Worm (Caenorhabditis elegans): ENCODE results near the gene K09E2.2.

Gene K09E2.2

DNA sequence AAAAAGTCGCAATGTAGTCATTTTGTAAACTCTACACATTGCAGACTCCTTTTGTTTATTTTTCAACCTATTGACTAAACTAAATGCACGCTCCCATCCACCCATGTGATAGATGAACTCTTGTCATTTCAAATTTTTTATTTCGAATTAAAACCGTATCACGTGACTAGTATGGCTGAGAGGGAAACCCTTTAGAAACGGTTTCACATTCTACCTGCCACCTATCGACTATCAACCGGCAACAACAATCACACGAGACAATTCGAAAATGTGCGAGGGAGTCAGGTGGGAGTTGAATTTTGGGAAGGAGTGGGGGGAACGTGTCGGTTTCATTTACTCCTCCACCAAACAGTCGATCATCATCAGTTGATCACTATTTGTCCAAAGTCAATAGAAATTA lies 1.7 kb downstream of the K09E2.2 start:
- TF ChIP-seq dao-5 (tag; optimal IDR thresholded peaks at IDR 0.05), result no peak
- peak; percentile 22 for TF ChIP-seq W03F9.2 (tag; optimal IDR thresholded peaks at IDR 0.05)

DNA sequence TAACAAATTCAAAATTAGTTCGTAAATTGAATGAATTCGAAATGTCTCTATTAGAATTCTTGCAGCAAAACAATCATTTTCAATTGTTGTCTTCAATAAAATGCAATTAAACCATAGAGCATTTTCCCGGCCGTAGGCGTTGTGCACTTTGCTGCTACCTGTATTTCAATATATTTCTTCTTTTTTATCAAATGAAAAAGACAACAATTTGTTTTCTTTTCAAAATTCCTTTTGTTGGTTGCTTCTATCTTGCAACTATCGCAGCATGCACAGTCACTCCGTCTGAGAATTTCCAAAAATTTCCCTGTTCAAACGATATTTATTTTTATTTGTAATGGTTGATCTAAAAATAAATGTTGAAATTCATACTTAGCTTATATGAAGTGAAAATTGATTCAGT lies 2.3 kb downstream of the K09E2.2 start:
- TF ChIP-seq him-1 (tag; optimal IDR thresholded peaks at IDR 0.05) (no peak), W03F9.2 (tag; optimal IDR thresholded peaks at IDR 0.05) (no peak), dao-5 (tag; optimal IDR thresholded peaks at IDR 0.05) (no peak)

DNA sequence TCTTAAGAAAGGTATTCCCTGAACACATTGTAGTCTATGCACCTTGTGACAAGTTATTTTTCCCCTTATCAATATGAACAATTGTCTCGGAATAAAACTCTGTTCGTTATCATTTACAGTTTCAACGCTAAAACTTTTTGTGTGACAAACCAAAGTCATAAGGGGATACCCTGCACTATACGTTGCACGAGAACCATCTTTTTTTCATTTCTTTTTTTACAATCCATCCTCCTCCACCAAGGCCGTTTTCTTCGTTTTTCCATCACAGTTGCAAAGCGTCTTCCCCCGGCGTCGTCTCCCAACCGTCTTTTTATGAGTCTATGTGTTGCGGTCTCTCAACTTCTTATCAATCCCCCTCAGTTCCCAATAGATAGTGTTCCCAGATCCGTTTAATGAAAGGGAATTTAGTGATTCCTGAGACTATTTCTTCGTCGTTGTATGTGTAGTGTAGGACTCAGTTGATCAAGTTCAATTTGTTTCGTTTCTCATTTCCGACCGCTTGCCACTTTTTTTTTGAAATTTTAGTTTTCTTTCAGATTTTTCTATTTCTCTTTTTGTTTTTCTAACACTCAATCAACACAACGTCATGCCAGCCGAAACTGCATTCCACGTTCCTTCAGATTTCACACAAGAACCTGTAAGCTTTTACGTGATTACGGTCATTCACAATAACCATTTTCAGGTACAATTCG lies 3.4 kb downstream of the K09E2.2 start:
- TF ChIP-seq W03F9.2 (tag; optimal IDR thresholded peaks at IDR 0.05) (no peak), him-1 (tag; optimal IDR thresholded peaks at IDR 0.05) (no peak), dao-5 (tag; optimal IDR thresholded peaks at IDR 0.05) (no peak)

DNA sequence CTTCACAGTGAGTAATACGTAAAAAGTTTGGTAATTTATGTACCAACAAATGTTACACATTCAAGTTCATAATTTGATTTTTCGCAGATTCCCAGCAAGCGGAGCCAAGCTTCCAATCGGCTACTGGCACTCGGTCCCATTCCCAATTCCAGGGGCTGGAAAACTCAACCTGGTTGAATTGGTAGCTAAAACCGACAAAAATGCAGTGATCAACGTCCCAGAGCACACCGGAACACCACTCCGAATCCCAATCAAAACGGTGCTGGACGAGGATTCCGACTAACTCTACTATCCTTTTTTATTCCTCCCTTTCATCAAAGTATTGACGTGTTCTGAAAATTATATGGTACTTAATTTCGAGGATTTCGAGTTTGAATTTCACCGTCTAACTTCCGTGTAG lies 4.5 kb downstream of the K09E2.2 start:
- no peak for TF ChIP-seq him-1 (tag; optimal IDR thresholded peaks at IDR 0.05)
- no peak for TF ChIP-seq W03F9.2 (tag; optimal IDR thresholded peaks at IDR 0.05)
- TF ChIP-seq dao-5 (tag; optimal IDR thresholded peaks at IDR 0.05), result no peak

DNA sequence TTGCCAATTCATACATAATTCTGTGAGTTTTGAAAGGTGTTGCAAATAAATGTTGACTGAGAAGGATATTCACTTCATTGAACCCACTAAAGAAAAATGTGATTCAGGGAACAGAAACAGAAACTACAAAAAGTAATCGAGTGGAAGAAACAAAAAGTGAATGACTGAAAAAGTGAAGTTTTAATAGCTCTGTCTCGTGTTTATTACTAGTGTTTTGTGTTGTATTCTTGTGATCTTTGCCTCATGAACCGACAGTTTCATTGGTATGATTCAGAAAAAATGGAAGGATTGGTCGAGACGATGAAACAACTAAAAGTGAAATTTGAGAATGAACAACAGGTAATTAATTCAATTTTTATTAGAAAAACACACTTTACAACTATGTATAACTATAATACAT lies 5.0 kb downstream of the K09E2.2 start:
- TF ChIP-seq W03F9.2 (tag; optimal IDR thresholded peaks at IDR 0.05) (no peak), him-1 (tag; optimal IDR thresholded peaks at IDR 0.05) (no peak), dao-5 (tag; optimal IDR thresholded peaks at IDR 0.05) (no peak)

DNA sequence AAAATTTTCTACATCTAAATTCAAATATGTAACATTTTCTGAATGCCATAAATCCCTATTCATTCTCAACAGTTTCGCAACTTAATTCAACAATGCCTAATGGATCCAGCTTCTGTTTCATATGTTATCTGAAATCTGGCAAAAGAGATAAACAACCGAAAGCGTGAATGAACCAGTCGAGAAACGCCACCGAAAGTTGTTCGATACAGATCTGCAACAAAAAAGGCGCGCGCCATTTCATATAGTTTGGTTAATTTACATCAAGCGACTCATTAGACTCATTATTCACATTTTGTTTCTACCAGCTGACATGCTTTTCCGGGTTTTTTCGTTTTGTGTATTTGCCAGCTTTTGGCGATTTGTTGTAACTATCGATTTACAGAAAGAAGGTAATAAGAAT lies 8.7 kb downstream of the K09E2.2 start, which contains the start of gene K09E2.1:
Gene K09E2.1, plus strand, starts transcription at position 301 of the 400 bp plus-strand sequence.
- TF ChIP-seq W03F9.2 (tag; optimal IDR thresholded peaks at IDR 0.05) (no peak), him-1 (tag; optimal IDR thresholded peaks at IDR 0.05) (no peak), dao-5 (tag; optimal IDR thresholded peaks at IDR 0.05) (no peak)

DNA sequence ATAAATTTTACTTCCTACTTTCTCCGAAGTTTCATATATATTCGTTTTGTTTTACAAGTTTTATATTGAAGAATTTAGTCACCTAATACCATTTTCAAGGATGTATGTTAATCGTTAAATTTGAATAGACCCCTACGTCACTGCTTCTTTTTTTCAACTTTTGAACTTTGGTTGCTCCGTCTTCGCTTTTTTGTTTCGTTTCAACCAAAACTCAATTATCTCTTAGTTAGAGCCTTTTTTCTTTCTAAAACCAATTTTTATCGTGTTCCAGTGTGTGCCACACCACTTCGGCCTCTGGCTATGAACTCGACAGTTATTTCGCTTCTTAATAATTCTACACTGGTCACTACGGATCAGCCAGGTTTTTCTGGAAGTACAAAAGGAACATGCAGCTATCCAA lies 24.7 kb downstream of the K09E2.2 start, which contains the start of gene frpr-8:
Gene frpr-8, plus strand, starts transcription at position 301 of the 400 bp plus-strand sequence.
- TF ChIP-seq W03F9.2 (tag; optimal IDR thresholded peaks at IDR 0.05) (no peak), dao-5 (tag; optimal IDR thresholded peaks at IDR 0.05) (no peak), him-1 (tag; optimal IDR thresholded peaks at IDR 0.05) (no peak)

DNA sequence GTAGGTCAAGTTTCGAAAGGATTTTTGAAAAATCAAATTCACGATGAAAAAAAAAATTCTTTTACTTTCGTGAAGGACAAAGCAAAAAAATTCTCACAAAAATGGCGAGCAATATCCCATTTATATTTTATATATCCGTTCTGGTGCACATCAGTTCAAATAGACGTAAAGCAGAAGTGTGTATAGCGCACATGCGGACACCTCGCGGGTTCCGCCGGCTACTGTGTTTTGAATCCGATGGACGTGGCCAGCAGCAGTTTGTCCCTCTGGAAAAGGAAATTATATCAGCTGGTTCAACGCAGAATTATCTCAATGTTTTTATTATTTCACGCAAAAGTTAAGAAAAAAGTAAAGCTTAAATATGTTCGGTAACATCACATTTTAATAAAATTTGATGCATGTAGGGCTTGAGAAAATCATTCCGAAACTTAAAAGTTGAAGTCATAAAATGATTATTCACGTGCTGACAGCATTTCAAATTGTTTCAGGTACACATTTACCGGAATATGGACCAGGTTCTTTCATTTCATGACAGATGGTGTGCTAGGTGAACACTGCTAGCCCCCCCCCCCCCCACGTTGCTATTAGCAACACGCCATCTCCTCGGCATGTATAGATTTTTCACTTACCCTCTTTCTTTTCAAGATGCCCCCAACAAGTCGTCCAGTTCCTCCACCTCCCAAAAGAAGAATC lies 30.9 kb downstream of the K09E2.2 start, which contains the start of gene jbts-14:
Gene jbts-14, plus strand, starts transcription at position 643 of the 693 bp plus-strand sequence.
- TF ChIP-seq W03F9.2 (tag; optimal IDR thresholded peaks at IDR 0.05) (no peak), him-1 (tag; optimal IDR thresholded peaks at IDR 0.05) (no peak), dao-5 (tag; optimal IDR thresholded peaks at IDR 0.05) (no peak)

DNA sequence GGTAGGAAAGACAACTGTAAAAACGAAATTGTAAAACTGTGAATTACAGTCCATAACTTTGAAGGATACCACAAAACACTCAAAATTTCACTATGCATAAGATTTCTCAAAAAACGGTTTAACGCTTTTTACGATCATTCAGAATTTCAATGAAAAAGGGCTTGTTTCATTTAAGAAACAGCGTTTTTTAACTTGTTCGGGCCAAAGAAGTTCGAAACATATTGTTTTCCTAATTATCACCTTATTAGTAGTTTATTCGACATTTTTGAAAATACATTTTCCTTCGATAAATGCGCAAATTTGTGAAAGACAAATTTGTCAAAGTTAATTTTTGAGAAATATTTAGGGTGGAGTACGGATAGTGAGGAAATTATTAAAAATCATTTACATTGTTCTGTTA lies 32.0 kb downstream of the K09E2.2 start:
- TF ChIP-seq W03F9.2 (tag; optimal IDR thresholded peaks at IDR 0.05) (no peak), dao-5 (tag; optimal IDR thresholded peaks at IDR 0.05) (no peak), him-1 (tag; optimal IDR thresholded peaks at IDR 0.05) (no peak)

DNA sequence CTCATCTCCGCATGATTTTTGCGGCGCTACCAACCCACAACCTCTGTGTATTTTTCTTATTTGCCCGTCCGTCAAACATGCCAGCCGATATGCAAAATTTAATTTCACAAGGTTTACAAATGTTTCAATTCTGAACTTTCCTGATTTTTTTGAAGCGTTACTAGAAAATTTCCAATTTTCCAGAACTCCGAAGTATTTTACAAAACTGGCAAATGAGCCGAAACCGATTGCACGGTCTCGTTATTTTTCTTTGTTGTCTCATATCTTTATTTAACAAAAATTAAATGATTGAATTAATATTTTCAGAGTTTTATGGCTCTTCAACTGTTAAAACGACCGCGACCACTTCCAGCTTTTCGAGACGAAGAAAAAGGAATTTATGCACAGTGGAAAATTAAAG lies 35.2 kb downstream of the K09E2.2 start, which contains the start of gene F53A9.3:
Gene F53A9.3, plus strand, starts transcription at position 301 of the 400 bp plus-strand sequence.
- no peak for TF ChIP-seq W03F9.2 (tag; optimal IDR thresholded peaks at IDR 0.05)
- no peak for TF ChIP-seq dao-5 (tag; optimal IDR thresholded peaks at IDR 0.05)
- TF ChIP-seq him-1 (tag; optimal IDR thresholded peaks at IDR 0.05), result no peak

DNA sequence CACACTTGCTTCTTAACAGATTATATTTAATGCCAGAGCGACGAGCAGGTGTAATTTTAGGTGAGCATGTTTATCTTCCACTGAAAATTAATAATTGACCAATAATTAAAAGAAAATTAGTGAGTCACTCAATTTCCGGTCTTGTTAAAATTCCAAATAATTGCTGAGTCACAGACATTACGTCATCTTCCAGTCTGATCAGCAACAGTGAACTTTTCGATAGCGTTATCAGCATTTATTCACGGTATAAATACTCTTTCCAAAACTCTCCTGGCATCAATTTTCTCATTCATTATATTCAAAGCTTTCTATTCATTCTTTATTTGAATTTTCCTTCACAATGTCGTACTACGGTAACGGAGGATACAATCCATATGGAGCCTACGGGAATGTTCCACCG lies 36.6 kb downstream of the K09E2.2 start, which contains the start of gene kreg-1:
Gene kreg-1, plus strand, starts transcription at position 341 of the 400 bp plus-strand sequence.
- TF ChIP-seq W03F9.2 (tag; optimal IDR thresholded peaks at IDR 0.05) (no peak), him-1 (tag; optimal IDR thresholded peaks at IDR 0.05) (no peak), dao-5 (tag; optimal IDR thresholded peaks at IDR 0.05) (no peak)

DNA sequence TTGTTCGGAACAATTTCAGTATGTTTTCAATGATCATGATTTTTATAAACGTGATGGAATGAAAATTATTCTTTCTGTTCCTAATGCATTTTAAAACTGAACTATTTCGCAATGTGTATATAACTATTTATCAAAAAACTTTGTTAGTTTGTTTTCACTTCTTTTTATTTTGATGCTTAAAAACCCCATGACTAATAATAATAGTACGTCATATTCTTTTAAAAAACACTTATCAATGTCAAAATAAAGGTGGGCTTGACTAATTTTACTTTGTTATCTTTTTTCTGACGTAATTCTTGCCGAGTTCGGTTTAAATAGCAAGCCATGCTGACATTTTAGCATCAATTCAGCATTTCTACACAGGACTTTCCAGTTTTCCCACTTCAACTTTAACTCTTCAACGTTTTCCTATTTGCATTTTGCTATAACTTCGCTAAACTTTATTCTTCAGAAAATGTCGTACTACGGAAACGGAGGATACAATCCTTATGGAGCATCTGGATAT lies 38.3 kb downstream of the K09E2.2 start, which contains the start of gene F53A9.1:
Gene F53A9.1, plus strand, starts transcription at position 455 of the 505 bp plus-strand sequence.
- TF ChIP-seq him-1 (tag; optimal IDR thresholded peaks at IDR 0.05) (no peak), dao-5 (tag; optimal IDR thresholded peaks at IDR 0.05) (no peak), W03F9.2 (tag; optimal IDR thresholded peaks at IDR 0.05) (no peak)

DNA sequence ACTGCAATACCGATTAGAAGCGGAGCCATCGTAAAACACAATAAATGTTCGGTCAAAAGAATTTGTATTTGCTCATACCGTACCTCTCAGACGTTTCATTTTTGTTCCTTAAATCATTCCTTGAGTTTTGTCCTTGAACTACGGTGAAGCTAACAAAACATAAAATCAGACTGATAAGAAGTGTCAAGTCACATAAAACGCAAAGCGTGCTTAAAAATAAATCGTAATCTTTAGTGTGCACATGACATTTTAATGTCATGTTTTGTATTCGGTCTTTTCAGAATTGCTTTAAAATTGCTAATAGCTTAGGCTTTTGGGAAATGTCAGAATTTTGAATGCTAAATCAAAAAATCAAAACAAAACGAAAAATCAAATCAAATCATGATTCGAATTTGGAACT lies 39.8 kb downstream of the K09E2.2 start:
- TF ChIP-seq W03F9.2 (tag; optimal IDR thresholded peaks at IDR 0.05) (no peak), dao-5 (tag; optimal IDR thresholded peaks at IDR 0.05) (no peak)

DNA sequence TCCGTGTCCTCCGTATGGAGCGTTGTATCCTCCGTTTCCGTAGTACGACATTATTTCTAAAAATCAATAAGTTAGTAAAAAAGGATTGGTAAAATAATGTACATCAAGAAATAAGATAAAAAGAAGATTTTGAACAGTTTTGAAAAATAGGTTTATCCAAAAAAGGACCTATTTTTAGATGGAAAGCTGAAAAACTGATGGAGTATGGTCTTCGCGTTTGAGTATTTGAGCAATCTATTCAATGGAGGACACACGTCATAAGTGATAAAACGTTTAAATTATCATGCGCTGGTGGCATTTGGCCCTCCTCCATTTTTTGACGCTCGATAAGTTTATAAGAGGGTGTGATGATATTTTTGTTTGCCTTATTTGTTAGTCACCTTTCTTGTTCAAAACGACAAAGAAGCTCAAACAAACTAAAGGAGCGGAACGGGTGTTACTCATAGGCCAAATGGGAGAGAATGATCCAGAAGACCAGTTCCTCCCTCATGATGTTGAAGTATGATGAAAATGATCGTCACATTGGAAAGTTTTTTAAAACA lies 41.0 kb downstream of the K09E2.2 start, which contains the start of gene F53A9.6:
Gene F53A9.6, minus strand, starts transcription at position 51 of the 542 bp plus-strand sequence.
- TF ChIP-seq dao-5 (tag; optimal IDR thresholded peaks at IDR 0.05) (no peak), him-1 (tag; optimal IDR thresholded peaks at IDR 0.05) (no peak), W03F9.2 (tag; optimal IDR thresholded peaks at IDR 0.05) (no peak)
